Worm (Caenorhabditis elegans): ENCODE results near the gene C14A6.3.

C14A6.3 gene

ce11 chrV:18184910-18185309 lies 38.7 kb downstream of the C14A6.3 start, which contains the start of gene C31G12.3:
C31G12.3 (plus strand) TSS chrV:18185210.
- no peak for TF ChIP-seq madf-8 (GFP tag; conservative IDR thresholded peaks at IDR 0.05)
- no peak for TF ChIP-seq lir-1 (GFP tag; conservative IDR thresholded peaks at IDR 0.05)
- no peak for TF ChIP-seq zfh-2 (GFP tag; conservative IDR thresholded peaks at IDR 0.05)
- no peak for TF ChIP-seq lin-40 (tag; optimal IDR thresholded peaks at IDR 0.05)
- TF ChIP-seq die-1 (tag; optimal IDR thresholded peaks at IDR 0.05), result no peak
- TF ChIP-seq lag-1 (GFP tag; IDR thresholded peaks at IDR 0.05), result no peak
- TF ChIP-seq athp-1 (tag; optimal IDR thresholded peaks at IDR 0.05), result no peak
- no peak for TF ChIP-seq C17E4.6 (GFP tag; IDR thresholded peaks at IDR 0.05)

DNA sequence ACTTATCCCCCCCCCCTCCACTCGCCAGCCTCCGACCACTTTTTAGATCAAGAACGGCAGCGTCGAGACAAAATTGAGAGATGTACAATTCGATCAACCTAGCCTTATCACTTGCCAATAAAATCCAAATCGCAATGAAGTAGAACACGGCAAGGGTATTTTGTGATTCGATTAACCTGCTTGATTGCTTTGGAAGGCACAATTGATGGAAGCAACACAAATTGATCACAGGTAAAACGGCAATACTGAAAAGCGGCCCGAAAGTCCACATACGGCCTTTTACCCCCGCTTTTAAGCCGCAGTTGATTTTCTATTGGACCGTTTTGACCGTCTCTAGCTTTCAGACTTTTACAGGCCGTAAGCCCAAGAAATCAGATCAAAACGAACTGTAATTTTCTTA lies 42.2 kb downstream of the C14A6.3 start, which contains the start of gene clec-245:
Gene clec-245, minus strand, starts transcription at position 101 of the 400 bp plus-strand sequence.
- TF ChIP-seq F10E7.11 (tag; optimal IDR thresholded peaks at IDR 0.05), result no peak
- TF ChIP-seq atf-7 (tag; optimal IDR thresholded peaks at IDR 0.05), result no peak
- no peak for TF ChIP-seq Y56A3A.18 (GFP tag; IDR thresholded peaks at IDR 0.05)
- TF ChIP-seq ets-4 (GFP tag; optimal IDR thresholded peaks at IDR 0.05), result no peak
- no peak for TF ChIP-seq ceh-79 (tag; optimal IDR thresholded peaks at IDR 0.05)
- no peak for TF ChIP-seq K11D2.4 (GFP tag; IDR thresholded peaks at IDR 0.05)
- no peak for TF ChIP-seq lsy-27 (tag; optimal IDR thresholded peaks at IDR 0.05; ENCODE audit: borderline replicate concordance, insufficient read depth)
- TF ChIP-seq aptf-2 (GFP tag; conservative IDR thresholded peaks at IDR 0.05), result no peak
- TF ChIP-seq dpff-1 (tag; optimal IDR thresholded peaks at IDR 0.05), result no peak
- TF ChIP-seq F23B12.7 (tag; optimal IDR thresholded peaks at IDR 0.05; ENCODE audit: insufficient read depth), result no peak
- no peak for TF ChIP-seq zim-3 (tag; optimal IDR thresholded peaks at IDR 0.05)
- TF ChIP-seq rcor-1 (GFP tag; IDR thresholded peaks at IDR 0.05), result no peak
- no peak for TF ChIP-seq mcd-1 (GFP tag; IDR thresholded peaks at IDR 0.05)

DNA sequence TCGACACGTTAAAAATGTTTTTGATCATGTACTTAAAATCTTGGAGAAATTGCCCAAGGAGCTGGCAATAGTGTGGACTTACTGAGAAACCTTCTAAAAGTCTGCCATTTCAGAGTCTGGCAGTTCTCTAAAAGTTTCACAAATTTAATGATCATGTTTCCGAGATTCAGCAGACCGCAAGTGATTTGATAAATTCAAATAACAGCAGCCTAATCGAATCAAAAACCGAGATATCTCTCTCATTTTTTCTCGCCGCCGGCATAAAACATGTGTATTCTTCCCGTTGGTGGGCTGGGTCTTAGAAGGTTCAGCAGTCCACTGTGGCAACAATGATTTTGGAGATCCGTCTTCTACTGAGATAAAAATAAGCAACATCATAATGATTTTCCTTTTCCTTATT lies 43.0 kb downstream of the C14A6.3 start, which contains the start of gene clec-246:
Gene clec-246, plus strand, starts transcription at position 301 of the 400 bp plus-strand sequence.
- no peak for TF ChIP-seq Y79H2A.3 (GFP tag; conservative IDR thresholded peaks at IDR 0.05)
- TF ChIP-seq bed-1 (GFP tag; IDR thresholded peaks at IDR 0.05), result no peak
- no peak for TF ChIP-seq aptf-2 (GFP tag; conservative IDR thresholded peaks at IDR 0.05)
- TF ChIP-seq F57A8.1 (GFP tag; optimal IDR thresholded peaks at IDR 0.05), result no peak
- no peak for TF ChIP-seq hrde-1 (tag; optimal IDR thresholded peaks at IDR 0.05; ENCODE audit: borderline replicate concordance)
- TF ChIP-seq ZK185.1 (tag; optimal IDR thresholded peaks at IDR 0.05; ENCODE audit: poor library complexity, severe bottlenecking), result no peak
- no peak for TF ChIP-seq ztf-26 (tag; optimal IDR thresholded peaks at IDR 0.05)
- TF ChIP-seq ztf-22 (GFP tag; optimal IDR thresholded peaks at IDR 0.05), result no peak
- TF ChIP-seq nhr-27 (tag; optimal IDR thresholded peaks at IDR 0.05), result no peak
- no peak for TF ChIP-seq athp-1 (tag; optimal IDR thresholded peaks at IDR 0.05)
- no peak for TF ChIP-seq snpc-3.4 (tag; optimal IDR thresholded peaks at IDR 0.05)
- no peak for TF ChIP-seq ceh-91 (GFP tag; IDR thresholded peaks at IDR 0.05)
- no peak for TF ChIP-seq hlh-12 (tag; optimal IDR thresholded peaks at IDR 0.05)
- no peak for TF ChIP-seq F22D6.2 (tag; optimal IDR thresholded peaks at IDR 0.05)
- no peak for TF ChIP-seq sptf-2 (GFP tag; optimal IDR thresholded peaks at IDR 0.05)
- no peak for TF ChIP-seq snpc-1.1 (tag; optimal IDR thresholded peaks at IDR 0.05; ENCODE audit: insufficient read depth)
- TF ChIP-seq efl-1 (GFP tag; optimal IDR thresholded peaks at IDR 0.05), result no peak
- no peak for TF ChIP-seq lsl-1 (GFP tag; optimal IDR thresholded peaks at IDR 0.05)

Measured in whole organism, young adult.